Fruit fly (Drosophila melanogaster): ENCODE results near the gene CG3009.

DNA sequence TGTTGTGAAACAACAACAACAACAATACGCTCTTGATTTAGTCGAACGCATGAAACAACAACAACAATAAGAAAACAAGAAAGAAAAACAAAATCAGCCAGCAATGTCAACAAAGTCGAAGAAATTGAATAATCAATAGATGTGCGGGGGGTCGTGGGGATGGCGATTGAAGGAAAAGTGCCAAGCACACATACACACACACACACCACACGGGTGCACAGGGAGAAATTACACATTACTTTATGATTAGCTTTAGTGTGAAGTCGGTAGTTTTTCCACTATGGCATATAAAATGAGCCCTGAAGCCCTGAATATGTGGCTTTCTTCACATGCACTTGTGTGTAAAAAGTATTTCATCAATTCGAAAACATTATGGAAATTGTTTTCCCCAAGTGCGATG, 26.5 kb upstream of the CG3009 start:
- TF ChIP-seq dl (GFP tag; optimal IDR thresholded peaks at IDR 0.05; ENCODE audit: insufficient read depth in 1 of 2, partially characterized antibody in 2 of 2), result no peak
- no peak for TF ChIP-seq Abd-B (GFP tag; optimal IDR thresholded peaks at IDR 0.05)

Measured in whole organism, wandering third instar larva.